Fruit fly (Drosophila melanogaster) whole organism: ENCODE measurements around the gene CG12289.

Source experiments
- CG8478 ChIP-seq: fragments of >200 bp; optimal IDR thresholded peaks from 2 replicates; lab custom pipeline; 2018; ENCODE audit warnings: inconsistent platforms
- Dll ChIP-seq: fragments of >200 bp; optimal IDR thresholded peaks from 2 replicates; lab custom pipeline; 2017
- EcR ChIP-seq, 2 experiments: fragments of >200 bp; optimal IDR thresholded peaks; 2 replicates each; lab custom pipeline; 2017; ENCODE audit warnings: missing biosample characterization in 2 of 2, missing genetic modification characterization in 2 of 2, missing genetic modification reagents in 2 of 2
- pan ChIP-seq: fragments of >200 bp; optimal IDR thresholded peaks from 2 replicates; lab custom pipeline; 2017
- psq ChIP-seq: fragments of >200 bp; optimal IDR thresholded peaks from 2 replicates; lab custom pipeline; 2017
- usp ChIP-seq: fragments of >200 bp; optimal IDR thresholded peaks from 2 replicates; lab custom pipeline; 2017; ENCODE audit warnings: missing biosample characterization, missing genetic modification characterization, mixed read lengths

dm6 chr3L:11413697-11414096 lies 44.6 kb downstream of the CG12289 start:
- TF ChIP-seq usp (GFP tag; lab: Kevin White, UChicago) (no peak), Dll (lab: Kevin White, UChicago) (no peak), CG8478 (lab: Kevin White, UChicago) (no peak), EcR (GFP tag; optimal IDR thresholded peaks at IDR 0.05; lab: Kevin White, UChicago) (no peak), pan (no peak), psq (lab: Kevin White, UChicago) (no peak)
